Worm (Caenorhabditis elegans) whole organism, young adult: ENCODE data around the gene Y94H6A.2.

ENCODE experiments used
- C17E4.6 ChIP-seq: fragments of 200-800 bp; sonication (Bioruptor generic); IDR thresholded peaks from 2 replicates; pipeline ENCODE4 v1.3.6; 2022; ENCODE audit warnings: missing genetic modification reagents, missing genetic modification characterization, missing compliant biosample characterization
- D2030.7 ChIP-seq: fragments of 200-800 bp; sonication (Bioruptor generic); IDR thresholded peaks from 2 replicates; pipeline ENCODE4 v1.3.6; 2022; ENCODE audit warnings: missing genetic modification reagents, missing genetic modification characterization, missing compliant biosample characterization
- F39B2.1 ChIP-seq: fragments of 200-800 bp; sonication (Bioruptor generic); IDR thresholded peaks from 2 replicates; pipeline ENCODE4 v1.3.6; 2022; ENCODE audit warnings: missing genetic modification reagents, missing genetic modification characterization, missing compliant biosample characterization
- F57C9.4 ChIP-seq: sonication (generic microtip); optimal IDR thresholded peaks from 2 replicates; lab custom pipeline; 2017; ENCODE audit warnings: mild to moderate bottlenecking, missing genetic modification characterization, missing compliant biosample characterization
- T26A5.8 ChIP-seq: sonication (generic microtip); optimal IDR thresholded peaks from 2 replicates; lab custom pipeline; 2016; ENCODE audit warnings: missing genetic modification characterization, missing compliant biosample characterization
- ZK185.1 ChIP-seq: sonication (generic microtip); optimal IDR thresholded peaks from 2 replicates; lab custom pipeline; 2016; ENCODE audit warnings: mild to moderate bottlenecking, missing genetic modification characterization, missing compliant biosample characterization; ENCODE audit not compliant: poor library complexity, severe bottlenecking
- ama-1 ChIP-seq, 3 experiments: fragments of 150-350 bp in 1 of 3; sonication (generic microtip) in 2 of 3; optimal IDR thresholded peaks; 2 replicates each; lab custom pipeline; 2014 to 2018; ENCODE audit warnings: missing biosample characterization in 2 of 3, missing genetic modification characterization in 2 of 3, missing genetic modification reagents in 2 of 3
- aptf-3 ChIP-seq: fragments of 200-800 bp; sonication (Bioruptor generic); IDR thresholded peaks from 2 replicates; pipeline ENCODE4 v1.3.6; 2022; ENCODE audit warnings: missing genetic modification characterization, missing compliant biosample characterization
- atf-7 ChIP-seq: sonication (generic microtip); optimal IDR thresholded peaks from 2 replicates; lab custom pipeline; 2017; ENCODE audit warnings: mild to moderate bottlenecking, missing genetic modification characterization, missing compliant biosample characterization
- athp-1 ChIP-seq: sonication (generic microtip); optimal IDR thresholded peaks from 2 replicates; lab custom pipeline; 2017; ENCODE audit warnings: mild to moderate bottlenecking, missing genetic modification characterization, missing compliant biosample characterization
- attf-5 ChIP-seq: fragments of 200-800 bp; sonication (Bioruptor generic); optimal IDR thresholded peaks from 2 replicates; lab custom pipeline; 2018; ENCODE audit warnings: mild to moderate bottlenecking, missing genetic modification characterization, missing compliant biosample characterization
- bed-1 ChIP-seq: fragments of 200-800 bp; sonication (Bioruptor generic); IDR thresholded peaks from 2 replicates; pipeline ENCODE4 v1.3.6; 2022; ENCODE audit warnings: missing genetic modification reagents, missing genetic modification characterization, missing compliant biosample characterization
- bed-2 ChIP-seq: fragments of 200-800 bp; sonication (Bioruptor generic); IDR thresholded peaks from 2 replicates; pipeline ENCODE4 v1.3.6; 2022; ENCODE audit warnings: missing genetic modification reagents, missing genetic modification characterization, missing compliant biosample characterization
- cebp-1 ChIP-seq, 2 experiments: fragments of 200-800 bp in 1 of 2; sonication (Bioruptor generic) in 1 of 2; sonication (generic microtip) in 1 of 2; IDR thresholded peaks in 1 of 2; optimal IDR thresholded peaks in 1 of 2; 2 replicates each; pipeline versions ENCODE4 v1.3.6 to Lab custom; 2017 to 2022; ENCODE audit warnings: missing compliant biosample characterization in 2 of 2, missing genetic modification characterization in 2 of 2, mild to moderate bottlenecking in 1 of 2, missing genetic modification reagents in 1 of 2, moderate library complexity in 1 of 2
- ceh-58 ChIP-seq: fragments of 200-800 bp; sonication (Bioruptor generic); IDR thresholded peaks from 2 replicates; pipeline ENCODE4 v1.3.6; 2022; ENCODE audit warnings: missing genetic modification characterization, missing compliant biosample characterization
- ceh-91 ChIP-seq: fragments of 200-800 bp; sonication (Bioruptor generic); IDR thresholded peaks from 2 replicates; pipeline ENCODE4 v1.3.6; 2022; ENCODE audit warnings: missing genetic modification reagents, missing genetic modification characterization, missing compliant biosample characterization
- chd-7 ChIP-seq: sonication (generic microtip); optimal IDR thresholded peaks from 2 replicates; lab custom pipeline; 2016; ENCODE audit warnings: mild to moderate bottlenecking, missing genetic modification characterization, moderate library complexity, missing compliant biosample characterization
- die-1 ChIP-seq: sonication (generic microtip); optimal IDR thresholded peaks from 2 replicates; lab custom pipeline; 2016; ENCODE audit warnings: missing genotype, mild to moderate bottlenecking, missing genetic modification characterization, missing compliant biosample characterization
- him-1 ChIP-seq: sonication (generic microtip); optimal IDR thresholded peaks from 2 replicates; lab custom pipeline; 2016; ENCODE audit warnings: missing genotype, missing genetic modification reagents, missing genetic modification characterization, missing compliant biosample characterization
- hmg-1.2 ChIP-seq: fragments of 200-800 bp; sonication (Bioruptor generic); IDR thresholded peaks from 2 replicates; pipeline ENCODE4 v1.3.6; 2022; ENCODE audit warnings: missing genetic modification reagents, missing genetic modification characterization, missing compliant biosample characterization
- hrde-1 ChIP-seq: sonication (generic microtip); optimal IDR thresholded peaks from 2 replicates; lab custom pipeline; 2016; ENCODE audit warnings: missing genetic modification characterization, mild to moderate bottlenecking, missing compliant biosample characterization, moderate library complexity, missing genotype, missing genetic modification reagents, borderline replicate concordance
- hsf-1 ChIP-seq: fragments of 200-800 bp; sonication (Bioruptor generic); IDR thresholded peaks from 2 replicates; pipeline ENCODE4 v1.3.6; 2022; ENCODE audit warnings: missing genetic modification reagents, missing genetic modification characterization, missing compliant biosample characterization
- let-607 ChIP-seq, 2 experiments: fragments of 200-800 bp in 1 of 2; sonication (Bioruptor generic) in 1 of 2; sonication (generic microtip) in 1 of 2; optimal IDR thresholded peaks; 2 replicates each; lab custom pipeline; 2016 to 2018; ENCODE audit warnings: mild to moderate bottlenecking in 2 of 2, missing compliant biosample characterization in 2 of 2, missing genetic modification characterization in 2 of 2, moderate library complexity in 2 of 2, missing genotype in 1 of 2
- lin-26 ChIP-seq: fragments of 200-800 bp; sonication (Bioruptor generic); IDR thresholded peaks from 2 replicates; pipeline ENCODE4 v1.3.6; 2022; ENCODE audit warnings: missing genetic modification reagents, missing genetic modification characterization, missing compliant biosample characterization
- lin-54 ChIP-seq: fragments of 200-800 bp; sonication (Bioruptor generic); optimal IDR thresholded peaks from 2 replicates; lab custom pipeline; 2018; ENCODE audit warnings: mild to moderate bottlenecking, missing genetic modification characterization, missing compliant biosample characterization
- lir-1 ChIP-seq: fragments of 200-800 bp; sonication (Bioruptor generic); conservative IDR thresholded peaks from 2 replicates; pipeline ENCODE4 v1.3.6; 2022; ENCODE audit warnings: missing genetic modification reagents, missing genetic modification characterization, missing compliant biosample characterization
- madf-10 ChIP-seq: sonication (generic microtip); optimal IDR thresholded peaks from 2 replicates; lab custom pipeline; 2016; ENCODE audit warnings: mild to moderate bottlenecking, missing genetic modification characterization, missing compliant biosample characterization
- mcd-1 ChIP-seq: fragments of 200-800 bp; sonication (Bioruptor generic); IDR thresholded peaks from 2 replicates; pipeline ENCODE4 v1.3.6; 2022; ENCODE audit warnings: missing genetic modification reagents, missing genetic modification characterization, missing compliant biosample characterization
- mel-28 ChIP-seq: sonication (generic microtip); optimal IDR thresholded peaks from 2 replicates; lab custom pipeline; 2016; ENCODE audit warnings: borderline replicate concordance, mild to moderate bottlenecking, missing genetic modification characterization, missing compliant biosample characterization
- nhr-80 ChIP-seq: sonication (generic microtip); optimal IDR thresholded peaks from 2 replicates; lab custom pipeline; 2016; ENCODE audit warnings: missing genetic modification characterization, missing compliant biosample characterization
- sea-2 ChIP-seq: fragments of 200-800 bp; sonication (Bioruptor generic); IDR thresholded peaks from 2 replicates; pipeline ENCODE4 v1.3.6; 2022; ENCODE audit warnings: missing genetic modification characterization, missing compliant biosample characterization
- snpc-4 ChIP-seq, 5 experiments: fragments of 150-350 bp in 1 of 5; sonication (generic microtip) in 4 of 5; optimal IDR thresholded peaks; 2 replicates each; lab custom pipeline; 2014 to 2018; ENCODE audit warnings: missing genetic modification characterization in 5 of 5, missing biosample characterization in 3 of 5, antibody characterized with exemption in 2 of 5, mild to moderate bottlenecking in 2 of 5, missing compliant biosample characterization in 2 of 5, missing genotype in 2 of 5, moderate library complexity in 2 of 5, missing genetic modification reagents in 1 of 5
- sptf-2 ChIP-seq: fragments of 200-800 bp; sonication (Bioruptor generic); optimal IDR thresholded peaks from 2 replicates; lab custom pipeline; 2018; ENCODE audit warnings: mild to moderate bottlenecking, missing genetic modification characterization, missing compliant biosample characterization
- tbp1 ChIP-seq: fragments of 200-800 bp; sonication (Bioruptor generic); optimal IDR thresholded peaks from 2 replicates; lab custom pipeline; 2018; ENCODE audit warnings: mild to moderate bottlenecking, missing genetic modification characterization, missing compliant biosample characterization
- tbx-9 ChIP-seq: sonication (generic microtip); optimal IDR thresholded peaks from 2 replicates; lab custom pipeline; 2016; ENCODE audit warnings: borderline replicate concordance, missing genetic modification characterization, inconsistent platforms, missing compliant biosample characterization
- zfh-2 ChIP-seq: fragments of 200-800 bp; sonication (Bioruptor generic); conservative IDR thresholded peaks from 2 replicates; pipeline ENCODE4 v1.3.6; 2022; ENCODE audit warnings: missing genetic modification reagents, missing genetic modification characterization, missing compliant biosample characterization
- zim-3 ChIP-seq: sonication (generic microtip); optimal IDR thresholded peaks from 2 replicates; lab custom pipeline; 2017; ENCODE audit warnings: mild to moderate bottlenecking, missing genetic modification characterization, moderate library complexity, missing compliant biosample characterization
- ztf-26 ChIP-seq: sonication (generic microtip); optimal IDR thresholded peaks from 2 replicates; lab custom pipeline; 2017; ENCODE audit warnings: missing genetic modification characterization, missing compliant biosample characterization
- ztf-3 ChIP-seq: fragments of 200-800 bp; sonication (Bioruptor generic); optimal IDR thresholded peaks from 2 replicates; lab custom pipeline; 2018; ENCODE audit warnings: mild to moderate bottlenecking, missing genetic modification characterization, missing compliant biosample characterization

The Y94H6A.2 gene

ce11 chrIV:2709590-2710201 is 20.4 kb upstream of the Y94H6A.2 start (continued):
- no peak for TF ChIP-seq F57C9.4 (tag; lab: Kevin White, UChicago)
- TF ChIP-seq lir-1 (GFP tag; lab: Robert Waterston, UW), result 0 out of 2 replicates have a peak, but pooled peaks have one; percentile 34
- TF ChIP-seq tbx-9 (tag; lab: Kevin White, UChicago), result no peak
- TF ChIP-seq sea-2 (GFP tag; lab: Robert Waterston, UW), result no peak
- TF ChIP-seq mel-28 (tag; lab: Kevin White, UChicago), result peak; percentile 32
- TF ChIP-seq attf-5 (GFP tag; lab: Kevin White, UChicago), result peak; percentile 67
- TF ChIP-seq let-607 (tag; optimal IDR thresholded peaks at IDR 0.05; lab: Kevin White, UChicago), result peak; percentile 6 to 12
- TF ChIP-seq, all 124 proteins: peak for 33

- peak; percentile 19 for TF ChIP-seq ztf-26 (tag; lab: Kevin White, UChicago)
- no peak for TF ChIP-seq lin-54 (GFP tag; lab: Kevin White, UChicago)
- peak; percentile 12 for TF ChIP-seq chd-7 (tag; lab: Kevin White, UChicago)
- TF ChIP-seq ceh-58 (GFP tag; lab: Robert Waterston, UW), result no peak
- no peak for TF ChIP-seq lin-26
- TF ChIP-seq D2030.7 (GFP tag; lab: Robert Waterston, UW), result 0 out of 2 replicates have a peak, but pooled peaks have one; percentile 14
- peak; percentile 28 for TF ChIP-seq T26A5.8 (tag; lab: Kevin White, UChicago)
- peak; percentile 34 for TF ChIP-seq ZK185.1
- peak; percentile 24 for TF ChIP-seq atf-7 (tag; lab: Kevin White, UChicago)
- TF ChIP-seq ama-1 (optimal IDR thresholded peaks at IDR 0.05; lab: Kevin White, UChicago), result peak; percentile 67
- no peak for TF ChIP-seq ama-1 (GFP tag; optimal IDR thresholded peaks at IDR 0.05; lab: Kevin White, UChicago)
- peak; percentile 24 for TF ChIP-seq zim-3 (tag; lab: Kevin White, UChicago)
Measured at ce11 chrIV:2710203-2710935, 19.7 kb upstream of the Y94H6A.2 start, which contains the start of gene Y94H6A.10. Y94H6A.10 (minus strand) TSS chrIV:2710666.

- TF ChIP-seq him-1 (tag; lab: Kevin White, UChicago), result no peak
- TF ChIP-seq C17E4.6, result no peak
- no peak for TF ChIP-seq snpc-4 (GFP tag; optimal IDR thresholded peaks at IDR 0.05; lab: Kevin White, UChicago)
- TF ChIP-seq snpc-4 (tag; optimal IDR thresholded peaks at IDR 0.05; lab: Kevin White, UChicago), result peak in 1 of 4 experiments; percentile 5
- TF ChIP-seq chd-7 (tag; lab: Kevin White, UChicago), result no peak
- TF ChIP-seq zfh-2 (GFP tag; lab: Robert Waterston, UW), result no peak
- no peak for TF ChIP-seq sptf-2 (GFP tag; lab: Kevin White, UChicago)
- no peak for TF ChIP-seq die-1 (tag; lab: Kevin White, UChicago)
- TF ChIP-seq mel-28 (tag; lab: Kevin White, UChicago), result no peak
- no peak for TF ChIP-seq hmg-1.2 (GFP tag; lab: Robert Waterston, UW)
- no peak for TF ChIP-seq athp-1
- TF ChIP-seq mcd-1 (GFP tag; lab: Robert Waterston, UW), result peak; percentile 68
- peak; percentile 2 for TF ChIP-seq lin-54 (GFP tag; lab: Kevin White, UChicago)
- TF ChIP-seq nhr-80, result peak; percentile 15
- TF ChIP-seq ztf-3 (GFP tag; lab: Kevin White, UChicago), result peak; percentile 17
- TF ChIP-seq hsf-1 (GFP tag; lab: Robert Waterston, UW), result peak; percentile 91
- peak in 1 of 2 experiments; percentile 38 for TF ChIP-seq let-607 (tag; optimal IDR thresholded peaks at IDR 0.05; lab: Kevin White, UChicago)
- peak; percentile 97 for TF ChIP-seq cebp-1 (GFP tag; IDR thresholded peaks at IDR 0.05; lab: Robert Waterston, UW)
- TF ChIP-seq cebp-1 (tag; optimal IDR thresholded peaks at IDR 0.05; lab: Kevin White, UChicago), result peak; percentile 96
- no peak for TF ChIP-seq F39B2.1 (GFP tag; lab: Robert Waterston, UW)
- no peak for TF ChIP-seq bed-1 (GFP tag; lab: Robert Waterston, UW)
- TF ChIP-seq hrde-1 (tag; lab: Kevin White, UChicago), result no peak
- TF ChIP-seq bed-2 (GFP tag; lab: Robert Waterston, UW), result no peak
- TF ChIP-seq tbp1 (GFP tag; lab: Kevin White, UChicago), result peak; percentile 24
- no peak for TF ChIP-seq aptf-3 (GFP tag; lab: Robert Waterston, UW)
- TF ChIP-seq F57C9.4 (tag; lab: Kevin White, UChicago), result no peak
- TF ChIP-seq ceh-91 (GFP tag; lab: Robert Waterston, UW), result no peak
- peak; percentile 20 for TF ChIP-seq madf-10
Measured at ce11 chrIV:2711122-2711669, 18.9 kb upstream of the Y94H6A.2 start.
